Fruit fly (Drosophila melanogaster): ENCODE data around the gene Pa1.

Gene Pa1

DNA sequence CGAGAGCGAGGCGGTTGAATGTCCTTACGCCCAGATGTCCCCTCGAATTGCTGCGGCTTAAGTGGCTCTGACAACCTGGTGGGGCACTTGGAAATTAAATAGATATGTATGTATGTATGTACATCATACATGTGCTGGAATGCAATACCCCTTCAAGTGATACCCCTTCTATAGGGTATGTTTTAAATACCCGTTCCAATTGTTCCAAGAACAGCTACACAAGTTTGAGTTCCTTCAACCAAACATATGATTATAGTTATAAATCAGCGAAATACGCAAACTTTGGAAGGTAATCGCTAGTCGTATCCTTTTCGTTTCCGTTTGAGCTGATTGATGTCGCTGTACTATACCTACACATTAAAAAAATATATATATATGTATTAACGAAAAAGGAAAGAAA, 24.5 kb downstream of the Pa1 start:
- TF ChIP-seq CG8119 (GFP tag; IDR thresholded peaks at IDR 0.05) (no peak), vri (GFP tag; optimal IDR thresholded peaks at IDR 0.05) (no peak), acj6 (GFP tag; optimal IDR thresholded peaks at IDR 0.05) (peak; percentile 5), pdm3 (GFP tag; optimal IDR thresholded peaks at IDR 0.05) (no peak), CG10669 (GFP tag; optimal IDR thresholded peaks at IDR 0.05) (peak; percentile 24), CG10631 (GFP tag; optimal IDR thresholded peaks at IDR 0.05) (peak; percentile 5), Ets96B (tag; optimal IDR thresholded peaks at IDR 0.05) (peak; percentile 10), svp (GFP tag) (peak; percentile 59)

DNA sequence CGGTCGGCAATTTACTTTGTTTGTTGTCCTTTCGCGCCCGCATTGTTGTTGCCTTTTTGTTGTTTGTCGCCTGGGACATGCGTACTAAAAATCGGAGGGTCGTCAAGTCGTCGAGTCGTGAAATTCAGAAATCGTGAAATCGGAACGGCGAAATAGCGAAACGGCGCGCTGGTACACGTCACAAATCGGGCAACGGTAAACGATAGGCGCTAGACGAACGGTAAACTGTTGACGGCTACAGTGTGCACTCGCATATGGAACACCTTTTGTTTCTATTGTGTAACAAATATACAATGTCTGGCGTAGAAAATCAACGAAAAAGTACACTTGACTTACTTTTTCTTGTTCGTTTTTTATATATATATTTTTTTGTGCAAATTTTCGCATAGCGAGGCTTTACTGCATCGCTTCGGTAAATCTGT, 25.0 kb downstream of the Pa1 start:
- TF ChIP-seq dsx (GFP tag; optimal IDR thresholded peaks at IDR 0.05; ENCODE audit: poor library complexity, severe bottlenecking) (peak; percentile 18), pdm3 (GFP tag; optimal IDR thresholded peaks at IDR 0.05) (peak; percentile 38), net (GFP tag; optimal IDR thresholded peaks at IDR 0.05) (peak; percentile 24), CG4318 (GFP tag; optimal IDR thresholded peaks at IDR 0.05) (peak; percentile 33), Gug (GFP tag; IDR thresholded peaks at IDR 0.05) (peak; percentile 34), CG15336 (GFP tag; IDR thresholded peaks at IDR 0.05) (peak; percentile 64), Met (GFP tag; optimal IDR thresholded peaks at IDR 0.05) (peak; percentile 32), fd85E (GFP tag; optimal IDR thresholded peaks at IDR 0.05) (no peak), CG6163 (GFP tag; IDR thresholded peaks at IDR 0.05) (peak; percentile 68), CG11762 (GFP tag; optimal IDR thresholded peaks at IDR 0.05; ENCODE audit: insufficient read depth) (no peak), CG6792 (GFP tag; optimal IDR thresholded peaks at IDR 0.05) (peak; percentile 20), achi (GFP tag; optimal IDR thresholded peaks at IDR 0.05) (peak; percentile 24), CG8319 (GFP tag; optimal IDR thresholded peaks at IDR 0.05) (no peak), CG3919 (GFP tag; optimal IDR thresholded peaks at IDR 0.05) (peak; percentile 29), CG7368 (GFP tag; optimal IDR thresholded peaks at IDR 0.05) (no peak), CG6808 (GFP tag; optimal IDR thresholded peaks at IDR 0.05) (peak; percentile 9), CG31627 (GFP tag; optimal IDR thresholded peaks at IDR 0.05) (no peak), Smox (GFP tag; optimal IDR thresholded peaks at IDR 0.05) (peak; percentile 22), Ets96B (tag; optimal IDR thresholded peaks at IDR 0.05) (peak; percentile 18), CG9139 (GFP tag; optimal IDR thresholded peaks at IDR 0.05) (no peak), CG10669 (GFP tag; optimal IDR thresholded peaks at IDR 0.05) (peak; percentile 44), Ets21C (GFP tag; optimal IDR thresholded peaks at IDR 0.05) (no peak), lz (GFP tag; optimal IDR thresholded peaks at IDR 0.05) (peak; percentile 17), CG3032 (tag; optimal IDR thresholded peaks at IDR 0.05) (peak; percentile 39), ss (GFP tag; optimal IDR thresholded peaks at IDR 0.05) (peak; percentile 2 to 50), vri (GFP tag; optimal IDR thresholded peaks at IDR 0.05) (no peak), esn (GFP tag; optimal IDR thresholded peaks at IDR 0.05) (peak; percentile 38), dac (GFP tag; optimal IDR thresholded peaks at IDR 0.05) (peak; percentile 3), CG11902 (GFP tag; optimal IDR thresholded peaks at IDR 0.05) (peak; percentile 8), CG6276 (GFP tag; optimal IDR thresholded peaks at IDR 0.05) (no peak), svp (GFP tag) (peak; percentile 36), topi (GFP tag; optimal IDR thresholded peaks at IDR 0.05) (peak; percentile 39), OdsH (GFP tag; optimal IDR thresholded peaks at IDR 0.05) (peak; percentile 60), cyc (GFP tag; optimal IDR thresholded peaks at IDR 0.05) (peak; percentile 20), Eip93F (GFP tag; optimal IDR thresholded peaks at IDR 0.05) (no peak), CG32006 (GFP tag; optimal IDR thresholded peaks at IDR 0.05) (peak; percentile 37), spab (GFP tag; optimal IDR thresholded peaks at IDR 0.05) (peak; percentile 18), acj6 (GFP tag; optimal IDR thresholded peaks at IDR 0.05) (peak; percentile 40), CG16779 (tag; optimal IDR thresholded peaks at IDR 0.05) (no peak), fkh (GFP tag; optimal IDR thresholded peaks at IDR 0.05) (peak; percentile 12), Sox14 (GFP tag; optimal IDR thresholded peaks at IDR 0.05) (peak; percentile 6), Hr4 (GFP tag; optimal IDR thresholded peaks at IDR 0.05) (peak; percentile 42), fd59A (GFP tag; optimal IDR thresholded peaks at IDR 0.05) (peak; percentile 13), salr (GFP tag; optimal IDR thresholded peaks at IDR 0.05) (no peak), CG1621 (tag; optimal IDR thresholded peaks at IDR 0.05) (no peak), CG11294 (GFP tag; IDR thresholded peaks at IDR 0.05) (peak; percentile 49; the same call in 1 of the 2 replicates), Blimp-1 (GFP tag; optimal IDR thresholded peaks at IDR 0.05) (no peak)
